4 worm cellular contexts compared by ENCODE assay signal in genomic region chrIV:15793213-15793612, ce11.
TF ChIP-seq lines count a peak whose summit lies in the region.

No protein-coding gene starts in this region.

TF ChIP-seq in whole organism, L4 larva, 104 proteins besides CTCF, POLR2A, EP300 and RAD21:
- TF ChIP-seq vab-7 (GFP tag; IDR thresholded peaks at IDR 0.05; lab: Robert Waterston, UW) (0 out of 2 replicates have a peak, but pooled peaks have one; percentile 41), madf-5 (GFP tag; IDR thresholded peaks at IDR 0.05; lab: Robert Waterston, UW) (peak in 1 of 2 experiments; percentile 67; a peak in 2 of 4 replicates), dve-1 (tag; optimal IDR thresholded peaks at IDR 0.05; lab: Kevin White, UChicago; ENCODE audit: insufficient read depth) (peak; percentile 18), F26F4.8 (GFP tag; conservative IDR thresholded peaks at IDR 0.05; lab: Robert Waterston, UW) (no peak), F10B5.3 (tag; optimal IDR thresholded peaks at IDR 0.05; lab: Kevin White, UChicago) (no peak), F44E2.7 (GFP tag; IDR thresholded peaks at IDR 0.05; lab: Robert Waterston, UW) (no peak), ztf-11 (tag; optimal IDR thresholded peaks at IDR 0.05; lab: Kevin White, UChicago) (no peak), hmg-1.1 (GFP tag; IDR thresholded peaks at IDR 0.05; lab: Robert Waterston, UW) (no peak), F49E8.2 (tag; optimal IDR thresholded peaks at IDR 0.05; lab: Kevin White, UChicago; ENCODE audit: borderline replicate concordance) (peak; percentile 5), lsy-2 (tag; optimal IDR thresholded peaks at IDR 0.05; lab: Kevin White, UChicago) (no peak), nhr-237 (tag; optimal IDR thresholded peaks at IDR 0.05; lab: Kevin White, UChicago) (no peak), spr-3 (GFP tag; optimal IDR thresholded peaks at IDR 0.05; lab: Kevin White, UChicago) (no peak), fos-1 (tag; optimal IDR thresholded peaks at IDR 0.05; lab: Kevin White, UChicago) (no peak), mxl-2 (GFP tag; conservative IDR thresholded peaks at IDR 0.05; lab: Robert Waterston, UW) (no peak), snpc-1.2 (GFP tag; IDR thresholded peaks at IDR 0.05; lab: Robert Waterston, UW) (peak; percentile 99), pha-4 (GFP tag; IDR thresholded peaks at IDR 0.05; lab: Robert Waterston, UW) (peak; percentile 24; the same call in 1 of the 2 replicates), pha-4 (tag; optimal IDR thresholded peaks at IDR 0.05; lab: Kevin White, UChicago) (no peak)

TF ChIP-seq in whole organism, early embryonic, 17 proteins besides CTCF, POLR2A, EP300 and RAD21:
- TF ChIP-seq pes-1 (GFP tag; IDR thresholded peaks at IDR 0.05; lab: Robert Waterston, UW) (peak; percentile 64), tbx-37 (GFP tag; conservative IDR thresholded peaks at IDR 0.05; lab: Robert Waterston, UW) (no peak)
TF ChIP-seq in whole organism, early embryonic: peak in this region for 1.

TF ChIP-seq in whole organism, midembryonic, 9 proteins besides CTCF, POLR2A, EP300 and RAD21:
- TF ChIP-seq T22C8.4 (GFP tag; IDR thresholded peaks at IDR 0.05; lab: Robert Waterston, UW) (no peak), med-1 (GFP tag; optimal IDR thresholded peaks at IDR 0.05; lab: Kevin White, UChicago; ENCODE audit: insufficient read depth) (no peak), flt-1 (GFP tag; IDR thresholded peaks at IDR 0.05; lab: Robert Waterston, UW) (peak; percentile 58; the same call in 1 of the 2 replicates), tab-1 (GFP tag; IDR thresholded peaks at IDR 0.05; lab: Robert Waterston, UW) (no peak), cog-1 (tag; optimal IDR thresholded peaks at IDR 0.05; lab: Kevin White, UChicago) (no peak), klf-2 (GFP tag; conservative IDR thresholded peaks at IDR 0.05; lab: Robert Waterston, UW) (no peak), ztf-23 (GFP tag; IDR thresholded peaks at IDR 0.05; lab: Robert Waterston, UW) (no peak)
TF ChIP-seq in whole organism, midembryonic: peak in this region for 1.

TF ChIP-seq in whole organism, young adult, 124 proteins besides CTCF, POLR2A, EP300 and RAD21:
- TF ChIP-seq him-1 (tag; optimal IDR thresholded peaks at IDR 0.05; lab: Kevin White, UChicago) (peak; percentile 21), nhr-90 (tag; optimal IDR thresholded peaks at IDR 0.05; lab: Kevin White, UChicago) (peak; percentile 15), unc-130 (GFP tag; optimal IDR thresholded peaks at IDR 0.05; lab: Kevin White, UChicago) (no peak), ztf-18 (tag; optimal IDR thresholded peaks at IDR 0.05; lab: Kevin White, UChicago) (peak; percentile 72), lsy-27 (tag; optimal IDR thresholded peaks at IDR 0.05; lab: Kevin White, UChicago; ENCODE audit: borderline replicate concordance, insufficient read depth) (no peak), cebp-1 (GFP tag; IDR thresholded peaks at IDR 0.05; lab: Robert Waterston, UW) (0 out of 2 replicates have a peak, but pooled peaks have one; percentile 33), cebp-1 (tag; optimal IDR thresholded peaks at IDR 0.05; lab: Kevin White, UChicago) (no peak), attf-3 (GFP tag; conservative IDR thresholded peaks at IDR 0.05; lab: Robert Waterston, UW) (no peak), lir-1 (GFP tag; conservative IDR thresholded peaks at IDR 0.05; lab: Robert Waterston, UW) (no peak), snpc-1.3 (tag; optimal IDR thresholded peaks at IDR 0.05; lab: Kevin White, UChicago; ENCODE audit: insufficient read depth) (peak; percentile 64), lin-26 (GFP tag; IDR thresholded peaks at IDR 0.05; lab: Robert Waterston, UW) (peak; percentile 72), zim-3 (tag; optimal IDR thresholded peaks at IDR 0.05; lab: Kevin White, UChicago) (no peak), athp-1 (tag; optimal IDR thresholded peaks at IDR 0.05; lab: Kevin White, UChicago) (no peak), F37B4.10 (GFP tag; IDR thresholded peaks at IDR 0.05; lab: Robert Waterston, UW) (no peak), pbrm-1 (GFP tag; IDR thresholded peaks at IDR 0.05; lab: Robert Waterston, UW) (no peak), attf-6 (GFP tag; IDR thresholded peaks at IDR 0.05; lab: Robert Waterston, UW) (peak; percentile 98), ztf-26 (tag; optimal IDR thresholded peaks at IDR 0.05; lab: Kevin White, UChicago) (no peak), aptf-3 (GFP tag; IDR thresholded peaks at IDR 0.05; lab: Robert Waterston, UW) (no peak), B0261.1 (tag; optimal IDR thresholded peaks at IDR 0.05; lab: Kevin White, UChicago) (peak; percentile 75), ccch-3 (GFP tag; optimal IDR thresholded peaks at IDR 0.05; lab: Kevin White, UChicago) (no peak), lag-1 (GFP tag; IDR thresholded peaks at IDR 0.05; lab: Robert Waterston, UW) (no peak), ztf-25 (GFP tag; IDR thresholded peaks at IDR 0.05; lab: Robert Waterston, UW) (0 out of 2 replicates have a peak, but pooled peaks have one; percentile 47), nfya-2 (GFP tag; IDR thresholded peaks at IDR 0.05; lab: Robert Waterston, UW) (no peak), rec-8 (tag; optimal IDR thresholded peaks at IDR 0.05; lab: Kevin White, UChicago) (peak in 1 of 2 experiments; percentile 1), chd-7 (tag; optimal IDR thresholded peaks at IDR 0.05; lab: Kevin White, UChicago) (no peak), sptf-2 (GFP tag; optimal IDR thresholded peaks at IDR 0.05; lab: Kevin White, UChicago) (no peak), snpc-4 (GFP tag; optimal IDR thresholded peaks at IDR 0.05; lab: Kevin White, UChicago) (peak; percentile 92), snpc-4 (tag; optimal IDR thresholded peaks at IDR 0.05; lab: Kevin White, UChicago) (peak; percentile 17 to 98 (median 95)), ama-1 (optimal IDR thresholded peaks at IDR 0.05; lab: Kevin White, UChicago) (no peak), ama-1 (GFP tag; optimal IDR thresholded peaks at IDR 0.05; lab: Kevin White, UChicago) (no peak), gei-17 (GFP tag; optimal IDR thresholded peaks at IDR 0.05; lab: Kevin White, UChicago) (no peak), F33H1.4 (GFP tag; IDR thresholded peaks at IDR 0.05; lab: Robert Waterston, UW) (no peak), hmg-20 (GFP tag; IDR thresholded peaks at IDR 0.05; lab: Robert Waterston, UW) (no peak), tbp1 (GFP tag; optimal IDR thresholded peaks at IDR 0.05; lab: Kevin White, UChicago) (peak; percentile 90), sea-2 (GFP tag; IDR thresholded peaks at IDR 0.05; lab: Robert Waterston, UW) (no peak), F22D6.2 (tag; optimal IDR thresholded peaks at IDR 0.05; lab: Kevin White, UChicago) (no peak), hlh-26 (GFP tag; conservative IDR thresholded peaks at IDR 0.05; lab: Robert Waterston, UW) (no peak), madf-10 (tag; optimal IDR thresholded peaks at IDR 0.05; lab: Kevin White, UChicago) (peak; percentile 11), aptf-2 (GFP tag; conservative IDR thresholded peaks at IDR 0.05; lab: Robert Waterston, UW) (no peak), mcd-1 (GFP tag; IDR thresholded peaks at IDR 0.05; lab: Robert Waterston, UW) (peak; percentile 30; the same call in 1 of the 2 replicates), hsf-1 (GFP tag; IDR thresholded peaks at IDR 0.05; lab: Robert Waterston, UW) (peak; percentile 85), F55B11.4 (tag; optimal IDR thresholded peaks at IDR 0.05; lab: Kevin White, UChicago; ENCODE audit: borderline replicate concordance, insufficient read depth) (no peak), Y53G8AR.9 (GFP tag; conservative IDR thresholded peaks at IDR 0.05; lab: Robert Waterston, UW) (no peak), lin-35 (GFP tag; optimal IDR thresholded peaks at IDR 0.05; lab: Kevin White, UChicago) (no peak), somi-1 (GFP tag; optimal IDR thresholded peaks at IDR 0.05; lab: Kevin White, UChicago) (no peak), K12H6.12 (tag; optimal IDR thresholded peaks at IDR 0.05; lab: Kevin White, UChicago) (no peak), Y95B8A.8 (GFP tag; IDR thresholded peaks at IDR 0.05; lab: Robert Waterston, UW) (no peak), B0336.3 (GFP tag; IDR thresholded peaks at IDR 0.05; lab: Robert Waterston, UW) (no peak), ceh-91 (GFP tag; IDR thresholded peaks at IDR 0.05; lab: Robert Waterston, UW) (no peak), hmg-1.2 (GFP tag; IDR thresholded peaks at IDR 0.05; lab: Robert Waterston, UW) (peak; percentile 48), die-1 (tag; optimal IDR thresholded peaks at IDR 0.05; lab: Kevin White, UChicago) (peak; percentile 45), F10E7.11 (tag; optimal IDR thresholded peaks at IDR 0.05; lab: Kevin White, UChicago) (no peak), snpc-1.1 (tag; optimal IDR thresholded peaks at IDR 0.05; lab: Kevin White, UChicago; ENCODE audit: insufficient read depth) (peak; percentile 62), B0019.2 (GFP tag; conservative IDR thresholded peaks at IDR 0.05; lab: Robert Waterston, UW) (no peak), madf-3 (GFP tag; IDR thresholded peaks at IDR 0.05; lab: Robert Waterston, UW) (no peak), D2030.7 (GFP tag; IDR thresholded peaks at IDR 0.05; lab: Robert Waterston, UW) (peak; percentile 67), dox-1 (GFP tag; IDR thresholded peaks at IDR 0.05; lab: Robert Waterston, UW) (no peak), nfyb-1 (GFP tag; IDR thresholded peaks at IDR 0.05; lab: Robert Waterston, UW) (0 out of 2 replicates have a peak, but pooled peaks have one; percentile 55), rpc-1 (optimal IDR thresholded peaks at IDR 0.05; lab: Kevin White, UChicago) (peak; percentile 58), rpc-1 (tag; optimal IDR thresholded peaks at IDR 0.05; lab: Kevin White, UChicago) (peak; percentile 76)

Comparison
In these comparisons a context has a peak if more than half of its experiments do, and no peak if none do; other contexts are left out.
1. Of the 7 proteins assayed by ChIP-seq in both whole organism, young adult and whole organism, L4 larva: peak only in whole organism, young adult: snpc-4; only in whole organism, L4 larva: F49E8.2; in both: none; in neither: 4; mixed calls (peak in some experiments, not most) for 1.